Fruit fly (Drosophila melanogaster) whole organism, pupa: Measurements from ENCODE around the gene Vps13D.

ENCODE experiments used
- CG10348 ChIP-seq: fragments of 200-800 bp; sonication (Bioruptor generic); IDR thresholded peaks from 2 replicates; pipeline ENCODE4 v1.3.6; 2022; ENCODE audit warnings: missing biosample characterization, missing genetic modification characterization
- CG12605 ChIP-seq: fragments of 200-800 bp; sonication (Bioruptor generic); IDR thresholded peaks from 2 replicates; pipeline ENCODE4 v1.3.6; 2022; ENCODE audit warnings: missing biosample characterization, missing genetic modification characterization
- CG14655 ChIP-seq: fragments of 200-800 bp; sonication (Bioruptor generic); optimal IDR thresholded peaks from 3 replicates; lab custom pipeline; 2017; ENCODE audit warnings: mild to moderate bottlenecking, missing biosample characterization, missing genetic modification reagents, missing genetic modification characterization
- CG15710 ChIP-seq: fragments of 200-800 bp; sonication (Bioruptor generic); optimal IDR thresholded peaks from 2 replicates; lab custom pipeline; 2018; ENCODE audit warnings: missing biosample characterization, mild to moderate bottlenecking, missing genetic modification characterization, moderate library complexity
- CG17806 ChIP-seq: fragments of 200-800 bp; sonication (Bioruptor generic); optimal IDR thresholded peaks from 2 replicates; lab custom pipeline; 2018; ENCODE audit warnings: missing biosample characterization, mild to moderate bottlenecking, missing genetic modification characterization, moderate library complexity
- CG32121 ChIP-seq: fragments of 200-800 bp; sonication (Bioruptor generic); IDR thresholded peaks from 2 replicates; pipeline ENCODE4 v1.3.6; 2022; ENCODE audit warnings: missing biosample characterization, missing genetic modification characterization
- CG34367 ChIP-seq: fragments of 200-800 bp; sonication (Bioruptor generic); optimal IDR thresholded peaks from 2 replicates; lab custom pipeline; 2018; ENCODE audit warnings: missing biosample characterization, mild to moderate bottlenecking, missing genetic modification characterization
- CG4496 ChIP-seq: fragments of 200-800 bp; sonication (Bioruptor generic); IDR thresholded peaks from 3 replicates; pipeline ENCODE4 v1.3.6; 2022; ENCODE audit warnings: missing biosample characterization, missing genetic modification characterization
- CG8159 ChIP-seq: fragments of 200-800 bp; sonication (Bioruptor generic); optimal IDR thresholded peaks from 3 replicates; lab custom pipeline; 2018; ENCODE audit warnings: missing biosample characterization, mild to moderate bottlenecking, missing genetic modification characterization, moderate library complexity
- CG8301 ChIP-seq: fragments of 200-800 bp; sonication (Bioruptor generic); optimal IDR thresholded peaks from 2 replicates; lab custom pipeline; 2018; ENCODE audit warnings: missing biosample characterization, mild to moderate bottlenecking, missing genetic modification characterization
- CG9948 ChIP-seq: fragments of 200-800 bp; sonication (Bioruptor generic); optimal IDR thresholded peaks from 2 replicates; lab custom pipeline; 2018; ENCODE audit warnings: missing biosample characterization, mild to moderate bottlenecking, missing genetic modification characterization, moderate library complexity
- D1 ChIP-seq: fragments of 200-800 bp; sonication (Bioruptor generic); optimal IDR thresholded peaks from 2 replicates; lab custom pipeline; 2018; ENCODE audit warnings: missing biosample characterization, mild to moderate bottlenecking, missing genetic modification characterization, moderate library complexity
- EcR ChIP-seq: fragments of 200-800 bp; sonication (Bioruptor generic); optimal IDR thresholded peaks from 3 replicates; lab custom pipeline; 2019; ENCODE audit warnings: missing biosample characterization, missing genetic modification characterization, mild to moderate bottlenecking, moderate library complexity, missing genetic modification reagents
- Ets98B ChIP-seq: fragments of 200-800 bp; sonication (Bioruptor generic); IDR thresholded peaks from 2 replicates; pipeline ENCODE4 v1.3.6; 2022; ENCODE audit warnings: missing biosample characterization, missing genetic modification characterization
- Pif1A ChIP-seq: fragments of 200-800 bp; sonication (Bioruptor generic); optimal IDR thresholded peaks from 3 replicates; lab custom pipeline; 2016; ENCODE audit warnings: missing biosample characterization, missing genetic modification characterization
- Pif1B ChIP-seq: fragments of 200-800 bp; sonication (Bioruptor generic); optimal IDR thresholded peaks from 3 replicates; lab custom pipeline; 2016; ENCODE audit warnings: missing biosample characterization, missing genetic modification characterization
- Snoo ChIP-seq: fragments of 200-800 bp; sonication (Bioruptor generic); optimal IDR thresholded peaks from 3 replicates; lab custom pipeline; 2017; ENCODE audit warnings: missing biosample characterization, mild to moderate bottlenecking, missing genetic modification characterization, inconsistent platforms
- fd96Ca ChIP-seq: fragments of 200-800 bp; sonication (Bioruptor generic); IDR thresholded peaks from 3 replicates; pipeline ENCODE4 v1.3.6; 2022; ENCODE audit warnings: missing biosample characterization, missing genetic modification characterization
- gl ChIP-seq: fragments of 200-800 bp; sonication (Bioruptor generic); optimal IDR thresholded peaks from 2 replicates; lab custom pipeline; 2018; ENCODE audit warnings: missing biosample characterization, mild to moderate bottlenecking, missing genetic modification characterization
- rn ChIP-seq: fragments of 200-800 bp; sonication (Bioruptor generic); IDR thresholded peaks from 2 replicates; pipeline ENCODE4 v1.3.6; 2022; ENCODE audit warnings: missing biosample characterization, missing genetic modification characterization

The Vps13D gene

dm6 chr3L:12808421-12808820 lies 53.6 kb downstream of the Vps13D start, which contains the start of gene CG32110:
TSS of gene CG32110 (plus strand) at chr3L:12808721.
- TF ChIP-seq CG8301 (tag; lab: Kevin White, UChicago) (no peak), gl (no peak), fd96Ca (GFP tag; lab: Robert Waterston, UW) (no peak), CG4496 (GFP tag; lab: Robert Waterston, UW) (no peak), CG34367 (no peak), Pif1B (GFP tag; lab: Kevin White, UChicago) (no peak), CG15710 (no peak), CG12605 (GFP tag; lab: Robert Waterston, UW) (no peak), CG10348 (GFP tag; lab: Robert Waterston, UW) (no peak)

DNA sequence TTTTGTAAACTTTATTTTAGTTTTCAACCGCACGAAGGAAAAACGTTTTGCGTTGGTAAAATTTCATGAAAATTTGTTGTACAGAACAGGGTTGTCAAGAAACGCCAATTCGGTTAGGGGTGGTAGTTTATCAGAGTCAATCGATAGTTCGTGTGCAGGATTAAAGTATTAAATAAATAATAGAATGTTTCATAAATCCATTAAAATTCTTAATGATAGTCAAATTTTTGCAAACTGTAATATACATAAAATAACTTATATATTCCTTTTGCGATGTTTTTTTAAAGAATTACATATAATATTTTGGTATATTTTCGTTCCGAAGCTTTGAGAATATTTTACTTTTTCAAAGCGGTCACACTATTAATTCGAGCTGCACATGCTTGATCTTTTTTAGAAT lies 59.1 kb downstream of the Vps13D start, which contains the start of the genes Sf3a2 and CG42588:
Sf3a2 (minus strand) TSS at position 113 of the 400 bp plus-strand sequence.
CG42588 (plus strand) TSS at position 348 of the 400 bp plus-strand sequence.
- peak; percentile 36; the same call in 1 of the 2 replicates for TF ChIP-seq rn (GFP tag; lab: Robert Waterston, UW)
- TF ChIP-seq CG17806 (tag; lab: Kevin White, UChicago), result peak; percentile 31
- TF ChIP-seq CG32121 (GFP tag; lab: Robert Waterston, UW), result no peak

- TF ChIP-seq EcR, result no peak
- TF ChIP-seq gl, result no peak
- TF ChIP-seq CG17806 (tag; lab: Kevin White, UChicago), result no peak
- no peak for TF ChIP-seq Pif1A (GFP tag; lab: Kevin White, UChicago)
- no peak for TF ChIP-seq CG32121 (GFP tag; lab: Robert Waterston, UW)
- no peak for TF ChIP-seq fd96Ca (GFP tag; lab: Robert Waterston, UW)
- TF ChIP-seq CG9948 (tag; lab: Kevin White, UChicago), result no peak
- TF ChIP-seq D1, result no peak
- TF ChIP-seq Ets98B (GFP tag; lab: Robert Waterston, UW), result no peak
- no peak for TF ChIP-seq rn (GFP tag; lab: Robert Waterston, UW)
- TF ChIP-seq CG12605 (GFP tag; lab: Robert Waterston, UW), result no peak
- no peak for TF ChIP-seq CG8159
- no peak for TF ChIP-seq Snoo (tag; lab: Kevin White, UChicago)
- TF ChIP-seq CG15710, result no peak
- TF ChIP-seq, all 21 proteins: peak for 0
Measured at dm6 chr3L:12814806-12815205, 60.0 kb downstream of the Vps13D start.

dm6 chr3L:12815756-12816155 lies 60.9 kb downstream of the Vps13D start:
- no peak for TF ChIP-seq CG10348 (GFP tag; lab: Robert Waterston, UW)
- no peak for TF ChIP-seq CG9948 (tag; lab: Kevin White, UChicago)
- no peak for TF ChIP-seq Snoo (tag; lab: Kevin White, UChicago)
- TF ChIP-seq Ets98B (GFP tag; lab: Robert Waterston, UW), result no peak
- TF ChIP-seq CG8301 (tag; lab: Kevin White, UChicago), result no peak
- no peak for TF ChIP-seq CG34367
- TF ChIP-seq Pif1A (GFP tag; lab: Kevin White, UChicago), result no peak
- no peak for TF ChIP-seq Pif1B (GFP tag; lab: Kevin White, UChicago)
- no peak for TF ChIP-seq CG14655
- TF ChIP-seq D1, result no peak
- TF ChIP-seq CG12605 (GFP tag; lab: Robert Waterston, UW), result no peak
- TF ChIP-seq EcR, result no peak
